Fruit fly (Drosophila melanogaster) whole organism, embryonic: ENCODE measurements around the gene Npc2g.
A peak's percentile ranks its signal among the peaks of the same experiment; 100 is the strongest.

Experiments used
- ATbp ChIP-seq: fragments of 200-800 bp; sonication (Bioruptor generic); optimal IDR thresholded peaks from 2 replicates; lab custom pipeline; 2017; ENCODE audit warnings: missing biosample characterization, mild to moderate bottlenecking, missing genetic modification characterization, missing genetic modification reagents
- BEAF-32 ChIP-seq: fragments of 200-800 bp; sonication (Bioruptor generic); optimal IDR thresholded peaks from 3 replicates; lab custom pipeline; 2017; ENCODE audit warnings: missing biosample characterization, missing genetic modification characterization, mild to moderate bottlenecking, moderate library complexity, missing genetic modification reagents
- Bgb ChIP-seq: fragments of 200-800 bp; sonication (Bioruptor generic); IDR thresholded peaks from 2 replicates; pipeline ENCODE4 v1.3.6; 2022; ENCODE audit warnings: missing biosample characterization, missing genetic modification characterization; ENCODE audit not compliant: partially characterized antibody
- CG11560 ChIP-seq: fragments of 200-800 bp; sonication (Bioruptor generic); IDR thresholded peaks from 3 replicates; pipeline ENCODE4 v1.3.6; 2022; ENCODE audit warnings: missing biosample characterization, missing genetic modification characterization
- CG12219 ChIP-seq: fragments of 200-800 bp; sonication (Bioruptor generic); optimal IDR thresholded peaks from 3 replicates; lab custom pipeline; 2018; ENCODE audit warnings: missing biosample characterization, mild to moderate bottlenecking, missing genetic modification characterization
- CG13775 ChIP-seq: fragments of 200-800 bp; sonication (Bioruptor generic); optimal IDR thresholded peaks from 3 replicates; lab custom pipeline; 2017; ENCODE audit warnings: missing biosample characterization, mild to moderate bottlenecking, missing genetic modification characterization
- CG14441 ChIP-seq: fragments of 200-800 bp; sonication (Bioruptor generic); IDR thresholded peaks from 2 replicates; pipeline ENCODE4 v1.3.6; 2022; ENCODE audit warnings: missing biosample characterization, missing genetic modification characterization
- CG17328 ChIP-seq: fragments of 200-800 bp; sonication (Bioruptor generic); IDR thresholded peaks from 2 replicates; pipeline ENCODE4 v1.3.6; 2022; ENCODE audit warnings: missing biosample characterization, missing genetic modification characterization
- CG17359 ChIP-seq: fragments of 200-800 bp; sonication (Bioruptor generic); optimal IDR thresholded peaks from 3 replicates; lab custom pipeline; 2018; ENCODE audit warnings: missing biosample characterization, mild to moderate bottlenecking, missing genetic modification characterization, moderate library complexity
- CG17361 ChIP-seq: fragments of 200-800 bp; sonication (Bioruptor generic); IDR thresholded peaks from 3 replicates; pipeline ENCODE4 v1.3.6; 2022; ENCODE audit warnings: missing biosample characterization, missing genetic modification characterization
- CG2199 ChIP-seq: fragments of 200-800 bp; sonication (Bioruptor generic); IDR thresholded peaks from 3 replicates; pipeline ENCODE4 v1.3.6; 2022; ENCODE audit warnings: missing biosample characterization, missing genetic modification characterization
- CG2712 ChIP-seq: fragments of 200-800 bp; optimal IDR thresholded peaks from 3 replicates; lab custom pipeline; 2019; ENCODE audit warnings: missing biosample characterization, mild to moderate bottlenecking, missing genetic modification characterization, moderate library complexity
- CG31224 ChIP-seq: fragments of 200-800 bp; sonication (Bioruptor generic); IDR thresholded peaks from 2 replicates; pipeline ENCODE4 v1.3.6; 2022; ENCODE audit warnings: missing biosample characterization, missing genetic modification characterization
- CG5180 ChIP-seq: fragments of 200-800 bp; sonication (Bioruptor generic); optimal IDR thresholded peaks from 3 replicates; lab custom pipeline; 2017; ENCODE audit warnings: missing biosample characterization, missing genetic modification characterization, mild to moderate bottlenecking, moderate library complexity, missing genetic modification reagents
- CG5245 ChIP-seq: fragments of 200-800 bp; sonication (Bioruptor generic); optimal IDR thresholded peaks from 3 replicates; lab custom pipeline; 2016; ENCODE audit warnings: missing biosample characterization, missing genetic modification characterization
- CG6854 ChIP-seq: fragments of 200-800 bp; sonication (Bioruptor generic); optimal IDR thresholded peaks from 3 replicates; lab custom pipeline; 2017; ENCODE audit warnings: missing biosample characterization, mild to moderate bottlenecking, missing genetic modification characterization
- CG7271 ChIP-seq: fragments of 200-800 bp; sonication (Bioruptor generic); optimal IDR thresholded peaks from 2 replicates; lab custom pipeline; 2018; ENCODE audit warnings: missing biosample characterization, mild to moderate bottlenecking, missing genetic modification characterization, moderate library complexity
- CG9727 ChIP-seq: fragments of 200-800 bp; sonication (Bioruptor generic); optimal IDR thresholded peaks from 3 replicates; lab custom pipeline; 2017; ENCODE audit warnings: missing biosample characterization, mild to moderate bottlenecking, missing genetic modification characterization
- CG9797 ChIP-seq: fragments of 200-800 bp; sonication (Bioruptor generic); optimal IDR thresholded peaks from 3 replicates; lab custom pipeline; 2018; ENCODE audit warnings: missing biosample characterization, mild to moderate bottlenecking, missing genetic modification characterization
- CHES-1-like ChIP-seq: fragments of 200-800 bp; sonication (Bioruptor generic); optimal IDR thresholded peaks from 2 replicates; lab custom pipeline; 2016; ENCODE audit warnings: missing biosample characterization, missing genetic modification characterization
- D19A ChIP-seq: fragments of 200-800 bp; optimal IDR thresholded peaks from 3 replicates; lab custom pipeline; 2019; ENCODE audit warnings: missing biosample characterization, mild to moderate bottlenecking, missing genetic modification characterization, moderate library complexity
- E2f1 ChIP-seq: fragments of 200-800 bp; sonication (Bioruptor generic); IDR thresholded peaks from 2 replicates; pipeline ENCODE4 v1.3.6; 2022; ENCODE audit warnings: missing biosample characterization, missing genetic modification characterization
- Fer1 ChIP-seq: fragments of 200-800 bp; sonication (Bioruptor generic); optimal IDR thresholded peaks from 2 replicates; lab custom pipeline; 2017; ENCODE audit warnings: missing biosample characterization, mild to moderate bottlenecking, missing genetic modification characterization
- Gsc ChIP-seq: fragments of 200-800 bp; sonication (Bioruptor generic); IDR thresholded peaks from 2 replicates; pipeline ENCODE4 v1.3.6; 2022; ENCODE audit warnings: missing biosample characterization, missing genetic modification characterization
- Meics ChIP-seq: fragments of 200-800 bp; sonication (Bioruptor generic); optimal IDR thresholded peaks from 2 replicates; lab custom pipeline; 2017; ENCODE audit warnings: missing biosample characterization, mild to moderate bottlenecking, missing genetic modification characterization
- NC2α ChIP-seq: fragments of 200-800 bp; sonication (Bioruptor generic); optimal IDR thresholded peaks from 2 replicates; lab custom pipeline; 2016; ENCODE audit warnings: missing biosample characterization, missing genetic modification characterization
- PHDP ChIP-seq: fragments of 200-800 bp; sonication (Bioruptor generic); optimal IDR thresholded peaks from 3 replicates; lab custom pipeline; 2018; ENCODE audit warnings: missing biosample characterization, mild to moderate bottlenecking, missing genetic modification characterization, moderate library complexity
- Ssrp ChIP-seq: fragments of 200-800 bp; sonication (Bioruptor generic); optimal IDR thresholded peaks from 2 replicates; lab custom pipeline; 2018; ENCODE audit warnings: missing biosample characterization, mild to moderate bottlenecking, missing genetic modification characterization, moderate library complexity
- Xbp1 ChIP-seq: fragments of 200-800 bp; sonication (Bioruptor generic); optimal IDR thresholded peaks from 3 replicates; lab custom pipeline; 2016; ENCODE audit warnings: missing biosample characterization, mild to moderate bottlenecking, missing genetic modification characterization
- aop ChIP-seq: fragments of 200-800 bp; sonication (Bioruptor generic); IDR thresholded peaks from 2 replicates; pipeline ENCODE4 v1.3.6; 2022; ENCODE audit warnings: missing biosample characterization, missing genetic modification characterization
- bcd ChIP-seq: fragments of 200-800 bp; sonication (Bioruptor generic); optimal IDR thresholded peaks from 2 replicates; lab custom pipeline; 2017; ENCODE audit warnings: missing biosample characterization, mild to moderate bottlenecking, missing genetic modification characterization
- chif ChIP-seq, 2 experiments: fragments of 200-800 bp; sonication (Bioruptor generic); optimal IDR thresholded peaks; 3 replicates each; lab custom pipeline; 2016; ENCODE audit warnings: missing biosample characterization in 2 of 2, missing genetic modification characterization in 2 of 2
- esg ChIP-seq: fragments of 200-800 bp; sonication (Bioruptor generic); conservative IDR thresholded peaks from 2 replicates; pipeline ENCODE4 v1.3.6; 2022; ENCODE audit warnings: missing biosample characterization, missing genetic modification characterization
- gem ChIP-seq: fragments of 200-800 bp; sonication (Bioruptor generic); optimal IDR thresholded peaks from 2 replicates; lab custom pipeline; 2019; ENCODE audit warnings: missing biosample characterization, mild to moderate bottlenecking, missing genetic modification characterization, moderate library complexity
- hkb ChIP-seq, 2 experiments: fragments of 200-800 bp in 1 of 2; fragments of >200 bp in 1 of 2; sonication (Bioruptor generic) in 1 of 2; IDR thresholded peaks in 1 of 2; optimal IDR thresholded peaks in 1 of 2; 2 replicates each; pipeline versions ENCODE4 v1.3.6 to Lab custom; 2017 to 2022; ENCODE audit warnings: missing biosample characterization in 1 of 2, missing genetic modification characterization in 1 of 2
- kni ChIP-seq: fragments of 200-800 bp; sonication (Bioruptor generic); optimal IDR thresholded peaks from 3 replicates; lab custom pipeline; 2017; ENCODE audit warnings: mild to moderate bottlenecking, missing biosample characterization, missing genetic modification reagents, missing genetic modification characterization
- lab ChIP-seq: fragments of 200-800 bp; sonication (Bioruptor generic); optimal IDR thresholded peaks from 3 replicates; lab custom pipeline; 2017; ENCODE audit warnings: missing biosample characterization, missing genetic modification characterization, mild to moderate bottlenecking, moderate library complexity, missing genetic modification reagents
- lov ChIP-seq, 2 experiments: fragments of 200-800 bp in 1 of 2; fragments of >200 bp in 1 of 2; sonication (Bioruptor generic) in 1 of 2; IDR thresholded peaks in 1 of 2; optimal IDR thresholded peaks in 1 of 2; 2 replicates in 1 of 2; 3 replicates in 1 of 2; pipeline versions ENCODE4 v1.3.6 to Lab custom; 2017 to 2022; ENCODE audit warnings: missing biosample characterization in 1 of 2, missing genetic modification characterization in 1 of 2
- pb ChIP-seq: fragments of 200-800 bp; sonication (Bioruptor generic); optimal IDR thresholded peaks from 3 replicates; lab custom pipeline; 2016; ENCODE audit warnings: missing biosample characterization, missing genetic modification characterization
- pum ChIP-seq: fragments of 200-800 bp; sonication (Bioruptor generic); optimal IDR thresholded peaks from 2 replicates; lab custom pipeline; 2016; ENCODE audit warnings: missing biosample characterization, missing genetic modification characterization
- ro ChIP-seq: fragments of 200-800 bp; sonication (Bioruptor generic); IDR thresholded peaks from 2 replicates; pipeline ENCODE4 v1.3.6; 2022; ENCODE audit warnings: missing biosample characterization, missing genetic modification characterization
- sr ChIP-seq: fragments of 200-800 bp; sonication (Bioruptor generic); IDR thresholded peaks from 3 replicates; pipeline ENCODE4 v1.3.6; 2022; ENCODE audit warnings: missing biosample characterization, missing genetic modification characterization
- stc ChIP-seq: fragments of 200-800 bp; sonication (Bioruptor generic); IDR thresholded peaks from 2 replicates; pipeline ENCODE4 v1.3.6; 2022; ENCODE audit warnings: missing biosample characterization, missing genetic modification characterization
- tgo ChIP-seq: fragments of 200-800 bp; sonication (Bioruptor generic); IDR thresholded peaks from 3 replicates; pipeline ENCODE4 v1.3.6; 2022; ENCODE audit warnings: missing biosample characterization, missing genetic modification characterization
- wek ChIP-seq: fragments of 200-800 bp; sonication (Bioruptor generic); optimal IDR thresholded peaks from 3 replicates; lab custom pipeline; 2018; ENCODE audit warnings: missing biosample characterization, mild to moderate bottlenecking, missing genetic modification characterization, moderate library complexity
- zfh1 ChIP-seq: fragments of 200-800 bp; sonication (Bioruptor generic); IDR thresholded peaks from 3 replicates; pipeline ENCODE4 v1.3.6; 2022; ENCODE audit warnings: missing biosample characterization, missing genetic modification characterization

The Npc2g gene

dm6 chr3R:30761140-30761539, 16.1 kb upstream of the Npc2g start (continued):
- TF ChIP-seq hkb (optimal IDR thresholded peaks at IDR 0.05; lab: Kevin White, UChicago) (no peak), hkb (GFP tag; IDR thresholded peaks at IDR 0.05; lab: Robert Waterston, UW) (peak; percentile 61; the same call in 1 of the 2 replicates), wek (GFP tag; lab: Kevin White, UChicago) (no peak), Bgb (GFP tag; lab: Robert Waterston, UW) (no peak), lab (GFP tag; lab: Kevin White, UChicago) (peak; percentile 63), CG14441 (no peak), CG6854 (GFP tag; lab: Kevin White, UChicago) (no peak), CG12219 (GFP tag; lab: Kevin White, UChicago) (peak; percentile 46), sr (GFP tag; lab: Robert Waterston, UW) (no peak), Ssrp (tag; lab: Kevin White, UChicago) (peak; percentile 45), CG9797 (GFP tag; lab: Kevin White, UChicago) (no peak), BEAF-32 (GFP tag; lab: Kevin White, UChicago) (no peak), D19A (tag; lab: Kevin White, UChicago) (peak; percentile 61), lov (optimal IDR thresholded peaks at IDR 0.05; lab: Kevin White, UChicago) (no peak), lov (GFP tag; IDR thresholded peaks at IDR 0.05; lab: Robert Waterston, UW) (no peak; the same call in 2 of the 3 replicates), Gsc (GFP tag; lab: Robert Waterston, UW) (no peak; the same call in 1 of the 2 replicates), CG7271 (tag; lab: Kevin White, UChicago) (peak; percentile 46), PHDP (tag; lab: Kevin White, UChicago) (peak; percentile 43), Xbp1 (GFP tag; lab: Kevin White, UChicago) (peak; percentile 54), CHES-1-like (GFP tag; lab: Kevin White, UChicago) (no peak), esg (GFP tag; lab: Robert Waterston, UW) (peak; percentile 39; the same call in 1 of the 2 replicates)
- TF ChIP-seq, all 482 proteins: peak for 203

- TF ChIP-seq ro (GFP tag; lab: Robert Waterston, UW) (no peak), gem (tag; lab: Kevin White, UChicago) (peak; percentile 18), CG5180 (GFP tag; lab: Kevin White, UChicago) (no peak), tgo (no peak), kni (GFP tag; lab: Kevin White, UChicago) (peak; percentile 40), CG9727 (GFP tag; lab: Kevin White, UChicago) (peak; percentile 5), CG17359 (tag; lab: Kevin White, UChicago) (peak; percentile 3), CG13775 (no peak), Meics (GFP tag; lab: Kevin White, UChicago) (no peak), CG17328 (0 out of 2 replicates have a peak, but pooled peaks have one; percentile 19), pum (GFP tag; lab: Kevin White, UChicago) (no peak), Fer1 (GFP tag; lab: Kevin White, UChicago) (no peak), E2f1 (GFP tag; lab: Robert Waterston, UW) (no peak), bcd (GFP tag; lab: Kevin White, UChicago) (no peak), zfh1 (peak; percentile 49; the same call in 2 of the 3 replicates), NC2α (no peak), CG17361 (peak; percentile 35; the same call in 1 of the 3 replicates), pb (GFP tag; lab: Kevin White, UChicago) (no peak), CG11560 (tag; lab: Robert Waterston, UW) (no peak), CG2199 (GFP tag; lab: Robert Waterston, UW) (0 out of 3 replicates have a peak, but pooled peaks have one; percentile 26), ATbp (GFP tag; lab: Kevin White, UChicago) (no peak), stc (peak; percentile 23; the same call in 1 of the 2 replicates), CG2712 (peak; percentile 44), chif (GFP tag; optimal IDR thresholded peaks at IDR 0.05; lab: Kevin White, UChicago) (no peak), CG31224 (GFP tag; lab: Robert Waterston, UW) (no peak), aop (GFP tag; lab: Robert Waterston, UW) (no peak), CG5245 (no peak)
Observed at dm6 chr3R:30758725-30759714, 14.0 kb upstream of the Npc2g start.
